Fruit fly (Drosophila melanogaster) whole organism, embryonic: ENCODE results near the gene wrd.

Experiments used
- Bteb2 ChIP-seq: fragments of 200-800 bp; sonication (Bioruptor generic); optimal IDR thresholded peaks from 2 replicates; lab custom pipeline; 2016; ENCODE audit warnings: missing biosample characterization, missing genetic modification characterization
- CG10543 ChIP-seq: fragments of 200-800 bp; sonication (Bioruptor generic); optimal IDR thresholded peaks from 3 replicates; lab custom pipeline; 2017; ENCODE audit warnings: missing biosample characterization, mild to moderate bottlenecking, missing genetic modification characterization, moderate library complexity
- CG15011 ChIP-seq: fragments of 200-800 bp; sonication (Bioruptor generic); optimal IDR thresholded peaks from 3 replicates; lab custom pipeline; 2018; ENCODE audit warnings: missing biosample characterization, mild to moderate bottlenecking, missing genetic modification characterization
- CG1603 ChIP-seq: fragments of 200-800 bp; sonication (Bioruptor generic); optimal IDR thresholded peaks from 2 replicates; lab custom pipeline; 2019; ENCODE audit warnings: missing biosample characterization, mild to moderate bottlenecking, missing genetic modification characterization, moderate library complexity
- CG17328 ChIP-seq: fragments of 200-800 bp; sonication (Bioruptor generic); IDR thresholded peaks from 2 replicates; pipeline ENCODE4 v1.3.6; 2022; ENCODE audit warnings: missing biosample characterization, missing genetic modification characterization
- CG17802 ChIP-seq: fragments of 200-800 bp; sonication (Bioruptor generic); optimal IDR thresholded peaks from 2 replicates; lab custom pipeline; 2018; ENCODE audit warnings: missing biosample characterization, mild to moderate bottlenecking, missing genetic modification characterization, moderate library complexity
- CG1832 ChIP-seq: fragments of 200-800 bp; sonication (Bioruptor generic); optimal IDR thresholded peaks from 2 replicates; lab custom pipeline; 2017; ENCODE audit warnings: missing biosample characterization, mild to moderate bottlenecking, missing genetic modification characterization, inconsistent platforms
- CG2712 ChIP-seq: fragments of 200-800 bp; optimal IDR thresholded peaks from 3 replicates; lab custom pipeline; 2019; ENCODE audit warnings: missing biosample characterization, mild to moderate bottlenecking, missing genetic modification characterization, moderate library complexity
- CG2875 ChIP-seq: fragments of 200-800 bp; sonication (Bioruptor generic); optimal IDR thresholded peaks from 2 replicates; lab custom pipeline; 2017; ENCODE audit warnings: missing biosample characterization, mild to moderate bottlenecking, missing genetic modification characterization, missing genetic modification reagents
- CG3163 ChIP-seq: fragments of 200-800 bp; sonication (Bioruptor generic); optimal IDR thresholded peaks from 3 replicates; lab custom pipeline; 2016; ENCODE audit warnings: missing biosample characterization, missing genetic modification characterization
- CG33213 ChIP-seq: fragments of 200-800 bp; sonication (Bioruptor generic); optimal IDR thresholded peaks from 3 replicates; lab custom pipeline; 2016; ENCODE audit warnings: missing biosample characterization, missing genetic modification characterization
- CG33557 ChIP-seq: fragments of 200-800 bp; sonication (Bioruptor generic); optimal IDR thresholded peaks from 2 replicates; lab custom pipeline; 2019; ENCODE audit warnings: missing biosample characterization, mild to moderate bottlenecking, missing genetic modification characterization, moderate library complexity
- CG34376 ChIP-seq: fragments of 200-800 bp; sonication (Bioruptor generic); optimal IDR thresholded peaks from 2 replicates; lab custom pipeline; 2018; ENCODE audit warnings: missing biosample characterization, mild to moderate bottlenecking, missing genetic modification characterization
- CG7839 ChIP-seq: fragments of 200-800 bp; sonication (Bioruptor generic); optimal IDR thresholded peaks from 3 replicates; lab custom pipeline; 2018; ENCODE audit warnings: missing biosample characterization, mild to moderate bottlenecking, missing genetic modification characterization, moderate library complexity
- CG8944 ChIP-seq: fragments of 200-800 bp; sonication (Bioruptor generic); optimal IDR thresholded peaks from 3 replicates; lab custom pipeline; 2016; ENCODE audit warnings: missing biosample characterization, missing genetic modification characterization
- CG9797 ChIP-seq: fragments of 200-800 bp; sonication (Bioruptor generic); optimal IDR thresholded peaks from 3 replicates; lab custom pipeline; 2018; ENCODE audit warnings: missing biosample characterization, mild to moderate bottlenecking, missing genetic modification characterization
- CG9876 ChIP-seq: fragments of 200-800 bp; sonication (Bioruptor generic); optimal IDR thresholded peaks from 2 replicates; lab custom pipeline; 2016; ENCODE audit warnings: missing biosample characterization, missing genetic modification characterization
- CG9932 ChIP-seq: fragments of 200-800 bp; sonication (Bioruptor generic); IDR thresholded peaks from 2 replicates; pipeline ENCODE4 v1.3.6; 2022; ENCODE audit warnings: missing biosample characterization, missing genetic modification characterization
- Dbx ChIP-seq: fragments of 200-800 bp; sonication (Bioruptor generic); IDR thresholded peaks from 3 replicates; pipeline ENCODE4 v1.3.6; 2022; ENCODE audit warnings: missing biosample characterization, missing genetic modification characterization
- Drgx ChIP-seq: fragments of 200-800 bp; sonication (Bioruptor generic); IDR thresholded peaks from 2 replicates; pipeline ENCODE4 v1.3.6; 2022; ENCODE audit warnings: missing biosample characterization, missing genetic modification characterization
- HLH54F ChIP-seq: fragments of 200-800 bp; sonication (Bioruptor generic); optimal IDR thresholded peaks from 3 replicates; lab custom pipeline; 2016; ENCODE audit warnings: missing biosample characterization, missing genetic modification characterization
- HmgD ChIP-seq: fragments of 200-800 bp; sonication (Bioruptor generic); optimal IDR thresholded peaks from 3 replicates; lab custom pipeline; 2016; ENCODE audit warnings: missing biosample characterization, missing genetic modification characterization
- Lim3 ChIP-seq: fragments of 200-800 bp; sonication (Bioruptor generic); IDR thresholded peaks from 2 replicates; pipeline ENCODE4 v1.3.6; 2022; ENCODE audit warnings: missing biosample characterization, missing genetic modification characterization
- Nf-YA ChIP-seq: fragments of 200-800 bp; sonication (Bioruptor generic); IDR thresholded peaks from 2 replicates; pipeline ENCODE4 v1.3.6; 2022; ENCODE audit warnings: missing biosample characterization, missing genetic modification characterization
- Nf-YC ChIP-seq: fragments of 200-800 bp; optimal IDR thresholded peaks from 3 replicates; lab custom pipeline; 2019; ENCODE audit warnings: missing biosample characterization, mild to moderate bottlenecking, missing genetic modification characterization, moderate library complexity
- Rfx ChIP-seq: fragments of 200-800 bp; sonication (Bioruptor generic); IDR thresholded peaks from 2 replicates; pipeline ENCODE4 v1.3.6; 2022; ENCODE audit warnings: missing biosample characterization, missing genetic modification characterization
- Sry-δ ChIP-seq: fragments of 200-800 bp; sonication (Bioruptor generic); optimal IDR thresholded peaks from 2 replicates; lab custom pipeline; 2016; ENCODE audit warnings: missing biosample characterization, missing genetic modification characterization
- chm ChIP-seq: fragments of 200-800 bp; sonication (Bioruptor generic); IDR thresholded peaks from 2 replicates; pipeline ENCODE4 v1.3.6; 2022; ENCODE audit warnings: missing biosample characterization, missing genetic modification characterization
- ci ChIP-seq: fragments of 200-800 bp; sonication (Bioruptor generic); IDR thresholded peaks from 3 replicates; pipeline ENCODE4 v1.3.6; 2022; ENCODE audit warnings: missing biosample characterization, missing genetic modification characterization
- da ChIP-seq: fragments of 200-800 bp; sonication (Bioruptor generic); optimal IDR thresholded peaks from 2 replicates; lab custom pipeline; 2016; ENCODE audit warnings: missing biosample characterization, missing genetic modification characterization
- dati ChIP-seq: fragments of 200-800 bp; sonication (Bioruptor generic); IDR thresholded peaks from 2 replicates; pipeline ENCODE4 v1.3.6; 2022; ENCODE audit warnings: missing biosample characterization, missing genetic modification characterization
- dysf ChIP-seq: fragments of 200-800 bp; sonication (Bioruptor generic); IDR thresholded peaks from 3 replicates; pipeline ENCODE4 v1.3.6; 2022; ENCODE audit warnings: missing biosample characterization, missing genetic modification characterization
- exex ChIP-seq: fragments of 200-800 bp; sonication (Bioruptor generic); optimal IDR thresholded peaks from 4 replicates; lab custom pipeline; 2018; ENCODE audit warnings: missing biosample characterization, mild to moderate bottlenecking, missing genetic modification characterization, moderate library complexity
- gem ChIP-seq: fragments of 200-800 bp; sonication (Bioruptor generic); optimal IDR thresholded peaks from 2 replicates; lab custom pipeline; 2019; ENCODE audit warnings: missing biosample characterization, mild to moderate bottlenecking, missing genetic modification characterization, moderate library complexity
- gsb ChIP-seq: fragments of 200-800 bp; sonication (Bioruptor generic); IDR thresholded peaks from 2 replicates; pipeline ENCODE4 v1.3.6; 2022; ENCODE audit warnings: missing biosample characterization, missing genetic modification characterization
- insv ChIP-seq, 2 experiments: fragments of 200-800 bp; sonication (Bioruptor generic); optimal IDR thresholded peaks; 3 replicates each; lab custom pipeline; 2016 to 2018; ENCODE audit warnings: missing biosample characterization in 2 of 2, missing genetic modification characterization in 2 of 2
- lola ChIP-seq, 3 experiments: fragments of >200 bp in 2 of 3; fragments of 200-800 bp in 1 of 3; sonication (Bioruptor generic) in 1 of 3; optimal IDR thresholded peaks; 2 replicates each; lab custom pipeline; 2017 to 2019; ENCODE audit warnings: missing biosample characterization in 3 of 3, missing genetic modification characterization in 3 of 3, mild to moderate bottlenecking in 1 of 3, moderate library complexity in 1 of 3
- nerfin-2 ChIP-seq: fragments of 200-800 bp; sonication (Bioruptor generic); IDR thresholded peaks from 2 replicates; pipeline ENCODE4 v1.3.6; 2022; ENCODE audit warnings: missing biosample characterization, missing genetic modification characterization; ENCODE audit not compliant: partially characterized antibody
- nom ChIP-seq: fragments of 200-800 bp; sonication (Bioruptor generic); optimal IDR thresholded peaks from 2 replicates; lab custom pipeline; 2017; ENCODE audit warnings: missing biosample characterization, missing genetic modification characterization, mild to moderate bottlenecking, moderate library complexity, missing genetic modification reagents
- pita ChIP-seq: fragments of 200-800 bp; sonication (Bioruptor generic); optimal IDR thresholded peaks from 2 replicates; lab custom pipeline; 2017; ENCODE audit warnings: missing biosample characterization, mild to moderate bottlenecking, missing genetic modification characterization
- pros ChIP-seq: fragments of 200-800 bp; sonication (Bioruptor generic); optimal IDR thresholded peaks from 3 replicates; lab custom pipeline; 2019; ENCODE audit warnings: missing biosample characterization, mild to moderate bottlenecking, missing genetic modification characterization, moderate library complexity
- psq ChIP-seq: fragments of 200-800 bp; sonication (Bioruptor generic); optimal IDR thresholded peaks from 2 replicates; lab custom pipeline; 2017; ENCODE audit warnings: missing biosample characterization, missing genetic modification characterization
- ro ChIP-seq: fragments of 200-800 bp; sonication (Bioruptor generic); IDR thresholded peaks from 2 replicates; pipeline ENCODE4 v1.3.6; 2022; ENCODE audit warnings: missing biosample characterization, missing genetic modification characterization
- row ChIP-seq: fragments of 200-800 bp; sonication (Bioruptor generic); IDR thresholded peaks from 3 replicates; pipeline ENCODE4 v1.3.6; 2022; ENCODE audit warnings: missing biosample characterization, missing genetic modification characterization
- sisA ChIP-seq: fragments of 200-800 bp; sonication (Bioruptor generic); IDR thresholded peaks from 2 replicates; pipeline ENCODE4 v1.3.6; 2022; ENCODE audit warnings: missing biosample characterization, missing genetic modification characterization
- sob ChIP-seq: fragments of 200-800 bp; sonication (Bioruptor generic); IDR thresholded peaks from 2 replicates; pipeline ENCODE4 v1.3.6; 2022; ENCODE audit warnings: missing biosample characterization, missing genetic modification characterization
- ttk ChIP-seq: fragments of 200-800 bp; sonication (Bioruptor generic); IDR thresholded peaks from 2 replicates; pipeline ENCODE4 v2.1.2; 2022; ENCODE audit warnings: missing biosample characterization, missing genetic modification characterization
- zf30C ChIP-seq: fragments of 200-800 bp; sonication (Bioruptor generic); optimal IDR thresholded peaks from 3 replicates; lab custom pipeline; 2018; ENCODE audit warnings: missing biosample characterization, mild to moderate bottlenecking, missing genetic modification characterization
- zfh2 ChIP-seq: fragments of 200-800 bp; sonication (Bioruptor generic); optimal IDR thresholded peaks from 2 replicates; lab custom pipeline; 2016; ENCODE audit warnings: missing biosample characterization, missing genetic modification characterization

Gene wrd

dm6 chr3R:18227385-18227784 is 59.8 kb downstream of the wrd start:
- TF ChIP-seq ro (no peak), HLH54F (GFP tag; lab: Kevin White, UChicago) (no peak), sob (GFP tag; lab: Robert Waterston, UW) (no peak), nom (GFP tag; lab: Kevin White, UChicago) (peak; percentile 35), exex (tag; lab: Kevin White, UChicago) (peak; percentile 80), gsb (GFP tag; lab: Robert Waterston, UW) (no peak), pros (no peak)

DNA sequence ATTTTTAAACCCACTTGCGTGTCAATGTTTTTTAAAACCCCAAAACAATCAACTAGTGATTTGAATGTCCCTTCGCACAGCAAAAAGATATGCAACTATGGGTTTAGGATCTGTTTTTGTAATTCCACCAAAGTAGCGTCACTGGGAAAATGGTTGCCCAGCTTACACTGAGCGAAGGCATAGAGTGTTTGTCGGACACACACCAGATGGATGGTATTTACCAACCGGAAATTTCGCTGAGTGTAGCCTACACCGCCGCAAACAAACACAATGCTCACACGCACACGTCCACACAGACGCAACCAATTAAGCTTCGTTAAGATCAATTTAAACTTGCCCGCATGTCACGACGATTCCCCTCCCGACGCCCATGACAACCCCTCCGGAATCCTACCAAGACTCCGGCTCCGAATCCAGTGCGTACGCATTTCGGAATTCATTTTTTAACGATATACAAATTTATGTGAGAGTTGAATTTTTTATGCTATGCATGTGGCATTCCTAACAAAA is 61.2 kb downstream of the wrd start:
- TF ChIP-seq Nf-YC (tag; lab: Kevin White, UChicago) = no peak
- no peak for TF ChIP-seq CG8944 (GFP tag; lab: Kevin White, UChicago)
- TF ChIP-seq CG10543 (GFP tag; lab: Kevin White, UChicago) = peak; percentile 19
- TF ChIP-seq ci (GFP tag; lab: Robert Waterston, UW) = peak; percentile 49; the same call in 1 of the 3 replicates
- TF ChIP-seq lola (GFP tag; optimal IDR thresholded peaks at IDR 0.05; lab: Kevin White, UChicago) = no peak
- no peak for TF ChIP-seq CG7839
- no peak for TF ChIP-seq CG2712 (tag; lab: Kevin White, UChicago)
- no peak for TF ChIP-seq CG33213 (GFP tag; lab: Kevin White, UChicago)
- 0 out of 2 replicates have a peak, but pooled peaks have one; percentile 15 for TF ChIP-seq sisA (GFP tag; lab: Robert Waterston, UW)
- peak; percentile 27; the same call in 1 of the 2 replicates for TF ChIP-seq CG9932
- TF ChIP-seq CG34376 (GFP tag; lab: Kevin White, UChicago) = no peak
- no peak for TF ChIP-seq CG1832 (GFP tag; lab: Kevin White, UChicago)
- TF ChIP-seq psq (GFP tag; lab: Kevin White, UChicago) = no peak
- TF ChIP-seq pros = no peak
- no peak for TF ChIP-seq CG3163 (GFP tag; lab: Kevin White, UChicago)
- no peak for TF ChIP-seq CG9797 (GFP tag; lab: Kevin White, UChicago)
- no peak for TF ChIP-seq nerfin-2 (GFP tag; lab: Robert Waterston, UW)
- no peak for TF ChIP-seq CG33557 (GFP tag; lab: Kevin White, UChicago)
- TF ChIP-seq ttk (GFP tag; lab: Robert Waterston, UW) = 0 out of 2 replicates have a peak, but pooled peaks have one; percentile 28
- TF ChIP-seq nom (GFP tag; lab: Kevin White, UChicago) = no peak
- TF ChIP-seq chm = peak; percentile 10; the same call in 1 of the 2 replicates
- no peak for TF ChIP-seq CG17802 (tag; lab: Kevin White, UChicago)
- TF ChIP-seq da = no peak
- no peak for TF ChIP-seq CG15011 (GFP tag; lab: Kevin White, UChicago)
- no peak for TF ChIP-seq pita (GFP tag; lab: Kevin White, UChicago)
- TF ChIP-seq Bteb2 (GFP tag; lab: Kevin White, UChicago) = no peak
- TF ChIP-seq Nf-YA (GFP tag; lab: Robert Waterston, UW) = 0 out of 2 replicates have a peak, but pooled peaks have one; percentile 23
- no peak for TF ChIP-seq Sry-δ (GFP tag; lab: Kevin White, UChicago)
- no peak for TF ChIP-seq CG2875 (GFP tag; lab: Kevin White, UChicago)
- TF ChIP-seq zfh2 (GFP tag; lab: Kevin White, UChicago) = no peak
- peak; percentile 43; the same call in 1 of the 3 replicates for TF ChIP-seq row (GFP tag; lab: Robert Waterston, UW)
- TF ChIP-seq Lim3 (GFP tag; lab: Robert Waterston, UW) = no peak
- TF ChIP-seq dysf (GFP tag; lab: Robert Waterston, UW) = 0 out of 3 replicates have a peak, but pooled peaks have one; percentile 34
- TF ChIP-seq CG9876 = no peak
- TF ChIP-seq Drgx (GFP tag; lab: Robert Waterston, UW) = 0 out of 2 replicates have a peak, but pooled peaks have one; percentile 17
- TF ChIP-seq Rfx (GFP tag; lab: Robert Waterston, UW) = peak; percentile 31; the same call in 1 of the 2 replicates
- 0 out of 2 replicates have a peak, but pooled peaks have one; percentile 13 for TF ChIP-seq CG17328
- TF ChIP-seq gem (tag; lab: Kevin White, UChicago) = no peak
- no peak for TF ChIP-seq insv (GFP tag; optimal IDR thresholded peaks at IDR 0.05; lab: Kevin White, UChicago)
- peak; percentile 48 for TF ChIP-seq zf30C (GFP tag; lab: Kevin White, UChicago)
- TF ChIP-seq dati (GFP tag; lab: Robert Waterston, UW) = no peak
- TF ChIP-seq HmgD (GFP tag; lab: Kevin White, UChicago) = no peak
- TF ChIP-seq Dbx (GFP tag; lab: Robert Waterston, UW) = no peak
- no peak for TF ChIP-seq CG1603
